Worm (Caenorhabditis elegans) whole organism, late embryonic: ENCODE measurements around the gene spl-2.

Source experiments
- C38D4.7 ChIP-seq: fragments of 200-800 bp; sonication (Bioruptor generic); optimal IDR thresholded peaks from 2 replicates; lab custom pipeline; 2018; ENCODE audit warnings: mild to moderate bottlenecking, missing genetic modification characterization, moderate library complexity, missing compliant biosample characterization
- F13H6.1 ChIP-seq: sonication (generic microtip); optimal IDR thresholded peaks from 2 replicates; lab custom pipeline; 2016; ENCODE audit warnings: missing genetic modification characterization, missing compliant biosample characterization
- ama-1 ChIP-seq: fragments of 150-350 bp; optimal IDR thresholded peaks from 2 replicates; lab custom pipeline; 2014
- ceh-45 ChIP-seq: fragments of 200-800 bp; sonication (Bioruptor generic); IDR thresholded peaks from 2 replicates; pipeline ENCODE4 v1.3.6; 2022; ENCODE audit warnings: missing genetic modification reagents, missing genetic modification characterization, missing compliant biosample characterization
- elt-2 ChIP-seq: sonication (generic microtip); optimal IDR thresholded peaks from 2 replicates; lab custom pipeline; 2016; ENCODE audit warnings: missing genetic modification reagents, missing genetic modification characterization, missing compliant biosample characterization
- hlh-30 ChIP-seq: sonication (generic microtip); optimal IDR thresholded peaks from 2 replicates; lab custom pipeline; 2017; ENCODE audit warnings: antibody characterized with exemption, missing genetic modification characterization, missing compliant biosample characterization; ENCODE audit not compliant: insufficient read depth
- lin-11 ChIP-seq: fragments of 200-800 bp; sonication (Bioruptor generic); optimal IDR thresholded peaks from 2 replicates; lab custom pipeline; 2018; ENCODE audit warnings: mild to moderate bottlenecking, missing genetic modification characterization, missing compliant biosample characterization
- npax-4 ChIP-seq: sonication (generic microtip); optimal IDR thresholded peaks from 2 replicates; lab custom pipeline; 2016; ENCODE audit warnings: missing genetic modification characterization, missing compliant biosample characterization
- pha-4 ChIP-seq: fragments of 150-350 bp; optimal IDR thresholded peaks from 2 replicates; lab custom pipeline; 2018; ENCODE audit warnings: missing biosample characterization, missing genetic modification reagents, missing genetic modification characterization
- sdc-2 ChIP-seq: sonication (generic microtip); optimal IDR thresholded peaks from 2 replicates; lab custom pipeline; 2016; ENCODE audit warnings: missing genotype, missing genetic modification characterization, missing compliant biosample characterization
- sox-2 ChIP-seq: fragments of 200-800 bp; sonication (Bioruptor generic); IDR thresholded peaks from 2 replicates; pipeline ENCODE4 v1.3.6; 2022; ENCODE audit warnings: missing genetic modification reagents, missing genetic modification characterization, missing compliant biosample characterization
- unc-3 ChIP-seq, 2 experiments: fragments of 200-800 bp in 1 of 2; sonication (Bioruptor generic) in 1 of 2; sonication (generic microtip) in 1 of 2; conservative IDR thresholded peaks in 1 of 2; optimal IDR thresholded peaks in 1 of 2; 2 replicates each; pipeline versions ENCODE4 v1.3.6 to Lab custom; 2016 to 2022; ENCODE audit warnings: missing compliant biosample characterization in 2 of 2, missing genetic modification characterization in 2 of 2, missing genetic modification reagents in 1 of 2
- unc-86 ChIP-seq: sonication (generic microtip); optimal IDR thresholded peaks from 2 replicates; lab custom pipeline; 2016; ENCODE audit warnings: missing genetic modification characterization, missing compliant biosample characterization

- TF ChIP-seq ama-1 (lab: Kevin White, UChicago) (no peak), npax-4 (no peak), sox-2 (GFP tag; lab: Robert Waterston, UW) (no peak), lin-11 (tag; lab: Kevin White, UChicago) (no peak), elt-2 (no peak), unc-3 (GFP tag; conservative IDR thresholded peaks at IDR 0.05; lab: Robert Waterston, UW) (no peak), unc-3 (tag; optimal IDR thresholded peaks at IDR 0.05; lab: Kevin White, UChicago) (no peak), ceh-45 (no peak), unc-86 (tag; lab: Kevin White, UChicago) (no peak), pha-4 (tag; lab: Kevin White, UChicago) (no peak), sdc-2 (no peak), C38D4.7 (GFP tag; lab: Kevin White, UChicago) (no peak), hlh-30 (tag; lab: Kevin White, UChicago) (no peak), F13H6.1 (tag; lab: Kevin White, UChicago) (no peak)
Measured at ce11 chrV:9122004-9122403, 24.7 kb downstream of the spl-2 start, which contains the start of gene F21C10.13.
